Fruit fly (Drosophila melanogaster) whole organism, prepupa: ENCODE results near the gene CG18585.

ENCODE experiments used
- CG10631 ChIP-seq: fragments of 200-800 bp; sonication (Bioruptor generic); optimal IDR thresholded peaks from 2 replicates; lab custom pipeline; 2016; ENCODE audit warnings: missing biosample characterization, missing genetic modification characterization
- CG11762 ChIP-seq: fragments of 200-800 bp; sonication (Bioruptor generic); optimal IDR thresholded peaks from 3 replicates; lab custom pipeline; 2016; ENCODE audit warnings: missing biosample characterization, missing genetic modification characterization; ENCODE audit not compliant: insufficient read depth
- CG11902 ChIP-seq: fragments of 200-800 bp; sonication (Bioruptor generic); optimal IDR thresholded peaks from 3 replicates; lab custom pipeline; 2016; ENCODE audit warnings: missing biosample characterization, missing genetic modification characterization
- CG15336 ChIP-seq: fragments of 200-800 bp; sonication (Bioruptor generic); IDR thresholded peaks from 2 replicates; pipeline ENCODE4 v1.3.6; 2022; ENCODE audit warnings: missing biosample characterization, missing genetic modification characterization
- CG1621 ChIP-seq: fragments of 200-800 bp; sonication (Bioruptor generic); optimal IDR thresholded peaks from 3 replicates; lab custom pipeline; 2018; ENCODE audit warnings: missing biosample characterization, mild to moderate bottlenecking, missing genetic modification characterization
- CG16779 ChIP-seq: fragments of 200-800 bp; sonication (Bioruptor generic); optimal IDR thresholded peaks from 3 replicates; lab custom pipeline; 2017; ENCODE audit warnings: missing biosample characterization, mild to moderate bottlenecking, missing genetic modification characterization
- CG3032 ChIP-seq: fragments of 200-800 bp; optimal IDR thresholded peaks from 2 replicates; lab custom pipeline; 2019; ENCODE audit warnings: missing biosample characterization, mild to moderate bottlenecking, missing genetic modification characterization, moderate library complexity
- CG31627 ChIP-seq: fragments of 200-800 bp; sonication (Bioruptor generic); optimal IDR thresholded peaks from 3 replicates; lab custom pipeline; 2016; ENCODE audit warnings: missing biosample characterization, missing genetic modification characterization
- CG32006 ChIP-seq: fragments of 200-800 bp; sonication (Bioruptor generic); optimal IDR thresholded peaks from 3 replicates; lab custom pipeline; 2017; ENCODE audit warnings: missing biosample characterization, mild to moderate bottlenecking, missing genetic modification characterization
- CG34406 ChIP-seq: fragments of 200-800 bp; sonication (Bioruptor generic); optimal IDR thresholded peaks from 3 replicates; lab custom pipeline; 2016; ENCODE audit warnings: missing biosample characterization, missing genetic modification characterization
- CG3919 ChIP-seq: fragments of 200-800 bp; sonication (Bioruptor generic); optimal IDR thresholded peaks from 3 replicates; lab custom pipeline; 2016; ENCODE audit warnings: missing biosample characterization, missing genetic modification characterization
- CG4318 ChIP-seq: fragments of 200-800 bp; sonication (Bioruptor generic); optimal IDR thresholded peaks from 3 replicates; lab custom pipeline; 2017; ENCODE audit warnings: missing biosample characterization, mild to moderate bottlenecking, missing genetic modification characterization
- CG6276 ChIP-seq: fragments of 200-800 bp; sonication (Bioruptor generic); optimal IDR thresholded peaks from 2 replicates; lab custom pipeline; 2017; ENCODE audit warnings: missing biosample characterization, mild to moderate bottlenecking, missing genetic modification characterization
- CG6792 ChIP-seq: fragments of 200-800 bp; sonication (Bioruptor generic); optimal IDR thresholded peaks from 3 replicates; lab custom pipeline; 2016; ENCODE audit warnings: missing biosample characterization, missing genetic modification characterization
- CG6808 ChIP-seq: fragments of 200-800 bp; sonication (Bioruptor generic); optimal IDR thresholded peaks from 3 replicates; lab custom pipeline; 2017; ENCODE audit warnings: missing biosample characterization, missing genetic modification characterization, mild to moderate bottlenecking, moderate library complexity, missing genetic modification reagents
- CG6854 ChIP-seq: fragments of 200-800 bp; sonication (Bioruptor generic); optimal IDR thresholded peaks from 2 replicates; lab custom pipeline; 2017; ENCODE audit warnings: missing biosample characterization, mild to moderate bottlenecking, missing genetic modification characterization
- CG7368 ChIP-seq: fragments of 200-800 bp; sonication (Bioruptor generic); optimal IDR thresholded peaks from 3 replicates; lab custom pipeline; 2016; ENCODE audit warnings: missing biosample characterization, missing genetic modification characterization
- CG8119 ChIP-seq: fragments of 200-800 bp; sonication (Bioruptor generic); IDR thresholded peaks from 3 replicates; pipeline ENCODE4 v1.3.6; 2022; ENCODE audit warnings: missing biosample characterization, missing genetic modification characterization
- CG8319 ChIP-seq: fragments of 200-800 bp; sonication (Bioruptor generic); optimal IDR thresholded peaks from 3 replicates; lab custom pipeline; 2016; ENCODE audit warnings: missing biosample characterization, missing genetic modification characterization
- CG9139 ChIP-seq: fragments of 200-800 bp; sonication (Bioruptor generic); optimal IDR thresholded peaks from 3 replicates; lab custom pipeline; 2017; ENCODE audit warnings: missing biosample characterization, mild to moderate bottlenecking, missing genetic modification characterization
- Eip75B ChIP-seq: fragments of 200-800 bp; sonication (Bioruptor generic); optimal IDR thresholded peaks from 3 replicates; lab custom pipeline; 2016; ENCODE audit warnings: missing biosample characterization, missing genetic modification characterization
- Eip78C ChIP-seq: fragments of 200-800 bp; sonication (Bioruptor generic); peaks from one replicate; lab custom pipeline; 2016; ENCODE audit warnings: missing biosample characterization, missing genetic modification characterization
- Eip93F ChIP-seq: fragments of 200-800 bp; sonication (Bioruptor generic); optimal IDR thresholded peaks from 2 replicates; lab custom pipeline; 2016; ENCODE audit warnings: missing biosample characterization, mild to moderate bottlenecking, missing genetic modification characterization
- Ets96B ChIP-seq: fragments of 200-800 bp; optimal IDR thresholded peaks from 2 replicates; lab custom pipeline; 2019; ENCODE audit warnings: missing biosample characterization, mild to moderate bottlenecking, missing genetic modification characterization, moderate library complexity
- Gug ChIP-seq: fragments of 200-800 bp; sonication (Bioruptor generic); IDR thresholded peaks from 2 replicates; pipeline ENCODE4 v1.3.6; 2022; ENCODE audit warnings: missing biosample characterization, missing genetic modification characterization
- Hr38 ChIP-seq: sonication (Bioruptor generic); optimal IDR thresholded peaks from 2 replicates; lab custom pipeline; 2016; ENCODE audit warnings: missing biosample characterization, missing genetic modification characterization
- Lpt ChIP-seq: fragments of 200-800 bp; sonication (Bioruptor generic); optimal IDR thresholded peaks from 3 replicates; lab custom pipeline; 2016; ENCODE audit warnings: missing biosample characterization, missing genetic modification characterization
- Met ChIP-seq: fragments of 200-800 bp; sonication (Bioruptor generic); optimal IDR thresholded peaks from 3 replicates; lab custom pipeline; 2016; ENCODE audit warnings: missing biosample characterization, missing genetic modification characterization
- Smox ChIP-seq: fragments of 200-800 bp; sonication (Bioruptor generic); optimal IDR thresholded peaks from 3 replicates; lab custom pipeline; 2016; ENCODE audit warnings: missing biosample characterization, missing genetic modification characterization
- Sox102F ChIP-seq: fragments of 200-800 bp; sonication (Bioruptor generic); optimal IDR thresholded peaks from 2 replicates; lab custom pipeline; 2016; ENCODE audit warnings: missing biosample characterization, mild to moderate bottlenecking, missing genetic modification characterization
- Sox14 ChIP-seq: fragments of 200-800 bp; sonication (Bioruptor generic); optimal IDR thresholded peaks from 3 replicates; lab custom pipeline; 2016; ENCODE audit warnings: missing biosample characterization, missing genetic modification characterization
- Sox15 ChIP-seq: fragments of 200-800 bp; sonication (Bioruptor generic); optimal IDR thresholded peaks from 3 replicates; lab custom pipeline; 2016; ENCODE audit warnings: missing biosample characterization, missing genetic modification characterization
- achi ChIP-seq: fragments of 200-800 bp; sonication (Bioruptor generic); optimal IDR thresholded peaks from 3 replicates; lab custom pipeline; 2016; ENCODE audit warnings: missing biosample characterization, missing genetic modification characterization
- dsx ChIP-seq: fragments of 200-800 bp; optimal IDR thresholded peaks from 3 replicates; lab custom pipeline; 2019; ENCODE audit warnings: missing biosample characterization, mild to moderate bottlenecking, missing genetic modification characterization, moderate library complexity; ENCODE audit not compliant: poor library complexity, severe bottlenecking
- eg ChIP-seq: fragments of 200-800 bp; sonication (Bioruptor generic); IDR thresholded peaks from 3 replicates; pipeline ENCODE4 v1.3.6; 2022; ENCODE audit warnings: missing biosample characterization, missing genetic modification characterization
- fd59A ChIP-seq: fragments of 200-800 bp; sonication (Bioruptor generic); optimal IDR thresholded peaks from 2 replicates; lab custom pipeline; 2017; ENCODE audit warnings: missing biosample characterization, mild to moderate bottlenecking, missing genetic modification characterization, missing genetic modification reagents
- fd85E ChIP-seq: fragments of 200-800 bp; sonication (Bioruptor generic); optimal IDR thresholded peaks from 3 replicates; lab custom pipeline; 2016; ENCODE audit warnings: missing biosample characterization, missing genetic modification characterization
- net ChIP-seq: fragments of 200-800 bp; sonication (Bioruptor generic); optimal IDR thresholded peaks from 3 replicates; lab custom pipeline; 2016; ENCODE audit warnings: missing biosample characterization, missing genetic modification characterization
- pdm3 ChIP-seq: fragments of 200-800 bp; sonication (Bioruptor generic); optimal IDR thresholded peaks from 3 replicates; lab custom pipeline; 2016; ENCODE audit warnings: missing biosample characterization, missing genetic modification characterization
- salr ChIP-seq, 2 experiments: fragments of 200-800 bp; sonication (Bioruptor generic); optimal IDR thresholded peaks; 3 replicates each; lab custom pipeline; 2016 to 2018; ENCODE audit warnings: missing biosample characterization in 2 of 2, missing genetic modification characterization in 2 of 2, mild to moderate bottlenecking in 1 of 2
- spab ChIP-seq: fragments of 200-800 bp; sonication (Bioruptor generic); optimal IDR thresholded peaks from 2 replicates; lab custom pipeline; 2017; ENCODE audit warnings: missing biosample characterization, mild to moderate bottlenecking, missing genetic modification characterization, missing genetic modification reagents
- ss ChIP-seq, 2 experiments: fragments of 200-800 bp; sonication (Bioruptor generic); optimal IDR thresholded peaks; 2 replicates in 1 of 2; 3 replicates in 1 of 2; lab custom pipeline; 2017 to 2018; ENCODE audit warnings: mild to moderate bottlenecking in 2 of 2, missing biosample characterization in 2 of 2, missing genetic modification characterization in 2 of 2, moderate library complexity in 1 of 2
- svp ChIP-seq: fragments of 200-800 bp; sonication (Bioruptor generic); peaks from one replicate; lab custom pipeline; 2016; ENCODE audit warnings: missing biosample characterization, missing genetic modification characterization
- topi ChIP-seq: fragments of 200-800 bp; sonication (Bioruptor generic); optimal IDR thresholded peaks from 3 replicates; lab custom pipeline; 2016; ENCODE audit warnings: missing biosample characterization, missing genetic modification characterization
- vri ChIP-seq: fragments of 200-800 bp; sonication (Bioruptor generic); optimal IDR thresholded peaks from 3 replicates; lab custom pipeline; 2016; ENCODE audit warnings: missing biosample characterization, mild to moderate bottlenecking, missing genetic modification characterization

The CG18585 gene

dm6 chr2L:7711034-7711685 is 20.3 kb upstream of the CG18585 start:
- peak; percentile 63 for TF ChIP-seq svp (GFP tag; lab: Kevin White, UChicago)
- TF ChIP-seq achi: no peak

- TF ChIP-seq dsx (GFP tag; lab: Kevin White, UChicago): no peak
- TF ChIP-seq Sox102F (GFP tag; lab: Kevin White, UChicago): no peak
- TF ChIP-seq CG11902: no peak
- TF ChIP-seq CG8119 (GFP tag; lab: Robert Waterston, UW): no peak
- no peak for TF ChIP-seq salr (GFP tag; optimal IDR thresholded peaks at IDR 0.05; lab: Kevin White, UChicago)
- no peak for TF ChIP-seq CG15336 (GFP tag; lab: Robert Waterston, UW)
- TF ChIP-seq CG8319 (GFP tag; lab: Kevin White, UChicago): no peak
- no peak for TF ChIP-seq CG16779 (tag; lab: Kevin White, UChicago)
- TF ChIP-seq topi (GFP tag; lab: Kevin White, UChicago): no peak
- no peak for TF ChIP-seq eg (GFP tag; lab: Robert Waterston, UW)
- no peak for TF ChIP-seq Lpt (GFP tag; lab: Kevin White, UChicago)
- TF ChIP-seq CG6276 (GFP tag; lab: Kevin White, UChicago): no peak
- no peak for TF ChIP-seq Eip75B (GFP tag; lab: Kevin White, UChicago)
- TF ChIP-seq CG3919 (GFP tag; lab: Kevin White, UChicago): no peak
Observed at dm6 chr2L:7710580-7710979, 19.7 kb upstream of the CG18585 start, which contains the start of gene Ntl. TSS of gene Ntl (plus strand) at chr2L:7710880.

- TF ChIP-seq CG6792: peak; percentile 85
- TF ChIP-seq fd59A: peak; percentile 80
- no peak for TF ChIP-seq Ets96B (tag; lab: Kevin White, UChicago)
- TF ChIP-seq CG6276 (GFP tag; lab: Kevin White, UChicago): peak; percentile 34
- TF ChIP-seq Eip78C: peak; percentile 96
- peak; percentile 75 for TF ChIP-seq CG10631 (GFP tag; lab: Kevin White, UChicago)
- TF ChIP-seq ss (GFP tag; optimal IDR thresholded peaks at IDR 0.05; lab: Kevin White, UChicago): peak; percentile 61 to 81
- TF ChIP-seq dsx (GFP tag; lab: Kevin White, UChicago): peak; percentile 74
- peak; percentile 56 for TF ChIP-seq CG1621 (tag; lab: Kevin White, UChicago)
- TF ChIP-seq CG6854 (GFP tag; lab: Kevin White, UChicago): no peak
- peak; percentile 82 for TF ChIP-seq svp (GFP tag; lab: Kevin White, UChicago)
- TF ChIP-seq CG15336 (GFP tag; lab: Robert Waterston, UW): peak; percentile 81; the same call in 1 of the 2 replicates
- TF ChIP-seq vri (GFP tag; lab: Kevin White, UChicago): peak; percentile 75
- peak; percentile 24 for TF ChIP-seq fd85E
- TF ChIP-seq CG7368 (GFP tag; lab: Kevin White, UChicago): peak; percentile 73
- TF ChIP-seq CG3919 (GFP tag; lab: Kevin White, UChicago): peak; percentile 73
- TF ChIP-seq Sox14 (GFP tag; lab: Kevin White, UChicago): peak; percentile 83
- no peak for TF ChIP-seq Gug (GFP tag; lab: Robert Waterston, UW)
- peak; percentile 86 for TF ChIP-seq CG34406 (GFP tag; lab: Kevin White, UChicago)
- TF ChIP-seq CG9139 (GFP tag; lab: Kevin White, UChicago): peak; percentile 68
- peak; percentile 17 for TF ChIP-seq CG4318 (GFP tag; lab: Kevin White, UChicago)
- peak; percentile 80 for TF ChIP-seq CG31627 (GFP tag; lab: Kevin White, UChicago)
- TF ChIP-seq CG3032 (tag; lab: Kevin White, UChicago): peak; percentile 84
- peak; percentile 80 for TF ChIP-seq achi
- TF ChIP-seq CG8119 (GFP tag; lab: Robert Waterston, UW): peak; percentile 71
- peak; percentile 76 for TF ChIP-seq CG11762
- peak; percentile 79 for TF ChIP-seq CG6808 (GFP tag; lab: Kevin White, UChicago)
- peak; percentile 59 for TF ChIP-seq CG11902
- TF ChIP-seq spab: peak; percentile 68
- TF ChIP-seq Hr38: no peak
- TF ChIP-seq pdm3 (GFP tag; lab: Kevin White, UChicago): peak; percentile 86
- TF ChIP-seq CG32006 (GFP tag; lab: Kevin White, UChicago): peak; percentile 77
- peak; percentile 47; the same call in 2 of the 3 replicates for TF ChIP-seq eg (GFP tag; lab: Robert Waterston, UW)
- peak; percentile 79 for TF ChIP-seq net
- peak; percentile 72 for TF ChIP-seq Met (GFP tag; lab: Kevin White, UChicago)
- TF ChIP-seq Sox15 (GFP tag; lab: Kevin White, UChicago): peak; percentile 82
- TF ChIP-seq topi (GFP tag; lab: Kevin White, UChicago): peak; percentile 81
- no peak for TF ChIP-seq Eip93F
- TF ChIP-seq Sox102F (GFP tag; lab: Kevin White, UChicago): peak; percentile 86
- peak; percentile 77 for TF ChIP-seq Smox
Observed at dm6 chr2L:7703534-7703933, 12.7 kb upstream of the CG18585 start.
